Fruit fly (Drosophila melanogaster): Measurements from ENCODE around the gene CG17806.

CG17806 gene

dm6 chr3R:17810951-17811706, 8.1 kb upstream of the CG17806 start, which contains the start of the genes Alg1 and tinc (continued):
- TF ChIP-seq br (optimal IDR thresholded peaks at IDR 0.05), result no peak
- no peak for TF ChIP-seq CG5245 (GFP tag; optimal IDR thresholded peaks at IDR 0.05)
- TF ChIP-seq Fer2 (tag; optimal IDR thresholded peaks at IDR 0.05), result peak; percentile 65
- TF ChIP-seq lov (optimal IDR thresholded peaks at IDR 0.05), result no peak
- no peak; the same call in 2 of the 3 replicates for TF ChIP-seq lov (GFP tag; IDR thresholded peaks at IDR 0.05)
- no peak for TF ChIP-seq schlank (tag; optimal IDR thresholded peaks at IDR 0.05)
- TF ChIP-seq tap (tag; optimal IDR thresholded peaks at IDR 0.05), result peak; percentile 70
- peak; percentile 40 for TF ChIP-seq NfI (GFP tag; optimal IDR thresholded peaks at IDR 0.05)
- TF ChIP-seq cg (GFP tag; optimal IDR thresholded peaks at IDR 0.05), result peak; percentile 87
- no peak for TF ChIP-seq CG10462 (GFP tag; optimal IDR thresholded peaks at IDR 0.05)
- peak; percentile 37 for TF ChIP-seq CG13123 (GFP tag; optimal IDR thresholded peaks at IDR 0.05)
- no peak; the same call in 2 of the 3 replicates for TF ChIP-seq CG14050 (GFP tag; IDR thresholded peaks at IDR 0.05)
- TF ChIP-seq CG8388 (GFP tag; optimal IDR thresholded peaks at IDR 0.05), result peak; percentile 59
- TF ChIP-seq kah (GFP tag; optimal IDR thresholded peaks at IDR 0.05), result peak; percentile 44
- no peak for TF ChIP-seq trh (GFP tag; optimal IDR thresholded peaks at IDR 0.05)
- TF ChIP-seq sima (GFP tag; optimal IDR thresholded peaks at IDR 0.05), result no peak
- TF ChIP-seq gro (GFP tag; optimal IDR thresholded peaks at IDR 0.05), result no peak
- peak; percentile 46 to 72 for TF ChIP-seq dpn (GFP tag; optimal IDR thresholded peaks at IDR 0.05)
- TF ChIP-seq caup (GFP tag; optimal IDR thresholded peaks at IDR 0.05; ENCODE audit: severe bottlenecking), result no peak
- peak; percentile 77 for TF ChIP-seq MESR4 (GFP tag; optimal IDR thresholded peaks at IDR 0.05)
- no peak for TF ChIP-seq Doc2 (GFP tag; IDR thresholded peaks at IDR 0.05)
- TF ChIP-seq CG11456 (GFP tag; IDR thresholded peaks at IDR 0.05), result 0 out of 3 replicates have a peak, but pooled peaks have one; percentile 24
- peak; percentile 79 for TF ChIP-seq CG32532 (GFP tag; IDR thresholded peaks at IDR 0.05)
- peak; percentile 79 for TF ChIP-seq CG11504 (tag; optimal IDR thresholded peaks at IDR 0.05)
- no peak for TF ChIP-seq CG6175 (GFP tag; IDR thresholded peaks at IDR 0.05)
- TF ChIP-seq Atf6 (GFP tag; IDR thresholded peaks at IDR 0.05), result peak; percentile 78
- TF ChIP-seq Oli (tag; optimal IDR thresholded peaks at IDR 0.05), result peak; percentile 22
- peak; percentile 28; the same call in 1 of the 3 replicates for TF ChIP-seq Aef1 (GFP tag; IDR thresholded peaks at IDR 0.05)
- TF ChIP-seq CG3407 (GFP tag; optimal IDR thresholded peaks at IDR 0.05), result no peak
- TF ChIP-seq kni (GFP tag; optimal IDR thresholded peaks at IDR 0.05), result no peak
- TF ChIP-seq Usf (GFP tag; optimal IDR thresholded peaks at IDR 0.05), result no peak
- peak; percentile 49 for TF ChIP-seq CG18011 (GFP tag; optimal IDR thresholded peaks at IDR 0.05)
- no peak for TF ChIP-seq GATAe (GFP tag; conservative IDR thresholded peaks at IDR 0.05)
- 0 out of 2 replicates have a peak, but pooled peaks have one; percentile 15 for TF ChIP-seq onecut (GFP tag; IDR thresholded peaks at IDR 0.05)
- peak; percentile 53 for TF ChIP-seq CG10209 (GFP tag; optimal IDR thresholded peaks at IDR 0.05)
- TF ChIP-seq cwo (GFP tag; optimal IDR thresholded peaks at IDR 0.05), result peak; percentile 32
- no peak for TF ChIP-seq Ravus (GFP tag; IDR thresholded peaks at IDR 0.05)
- no peak for TF ChIP-seq CG31365 (tag; optimal IDR thresholded peaks at IDR 0.05)
- TF ChIP-seq CG8478 (optimal IDR thresholded peaks at IDR 0.05), result no peak
- TF ChIP-seq CG8281 (tag; optimal IDR thresholded peaks at IDR 0.05), result no peak
- no peak for TF ChIP-seq CG8290 (GFP tag; optimal IDR thresholded peaks at IDR 0.05)
- peak in 1 of 2 experiments; percentile 69 for TF ChIP-seq CG8290 (tag; optimal IDR thresholded peaks at IDR 0.05)
- no peak for TF ChIP-seq salm (tag; optimal IDR thresholded peaks at IDR 0.05)
- no peak for TF ChIP-seq danr (GFP tag; IDR thresholded peaks at IDR 0.05)
- peak; percentile 77 for TF ChIP-seq CG12299 (tag; optimal IDR thresholded peaks at IDR 0.05)
- peak in 1 of 2 experiments; percentile 43 for TF ChIP-seq Eip74EF (GFP tag; optimal IDR thresholded peaks at IDR 0.05)
- no peak for TF ChIP-seq klu (GFP tag; IDR thresholded peaks at IDR 0.05)
- peak; percentile 56 for TF ChIP-seq B-H2 (GFP tag; optimal IDR thresholded peaks at IDR 0.05)
- TF ChIP-seq lbe (GFP tag; optimal IDR thresholded peaks at IDR 0.05), result no peak
- TF ChIP-seq CG9609 (GFP tag; optimal IDR thresholded peaks at IDR 0.05), result peak; percentile 3
